Worm (Caenorhabditis elegans): Measurements from ENCODE around the gene nhx-2.

nhx-2 gene

DNA sequence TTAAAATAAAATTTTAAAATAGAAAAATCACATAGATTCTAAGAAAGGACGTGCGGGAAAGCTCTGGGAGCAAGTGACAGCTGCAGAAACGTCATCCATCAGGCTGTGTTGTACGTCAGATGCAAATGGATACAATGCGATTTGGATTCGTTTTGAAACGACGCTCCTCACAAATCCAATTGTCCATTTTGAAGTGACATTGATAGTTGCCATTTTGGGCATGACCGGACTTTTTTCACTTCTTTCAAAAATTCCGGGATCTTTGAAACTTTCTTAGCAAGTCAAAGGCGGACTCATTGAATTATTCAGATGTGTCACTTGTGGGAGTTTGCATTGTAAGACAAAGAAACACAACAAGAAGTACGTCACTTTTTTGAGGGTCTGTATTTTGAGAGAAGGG, 25.3 kb upstream of the nhx-2 start:
- TF ChIP-seq ceh-58 (GFP tag; IDR thresholded peaks at IDR 0.05) (no peak), unc-130 (GFP tag; optimal IDR thresholded peaks at IDR 0.05) (no peak), Y53F4B.3 (GFP tag; IDR thresholded peaks at IDR 0.05) (no peak), nfya-1 (tag; optimal IDR thresholded peaks at IDR 0.05; ENCODE audit: borderline replicate concordance, insufficient read depth) (no peak), hmg-20 (GFP tag; IDR thresholded peaks at IDR 0.05) (no peak), lin-35 (GFP tag; optimal IDR thresholded peaks at IDR 0.05) (no peak), C06A6.2 (GFP tag; conservative IDR thresholded peaks at IDR 0.05) (no peak), K11D2.4 (GFP tag; IDR thresholded peaks at IDR 0.05) (no peak), rec-8 (tag; optimal IDR thresholded peaks at IDR 0.05) (no peak), snpc-1.3 (tag; optimal IDR thresholded peaks at IDR 0.05; ENCODE audit: insufficient read depth) (no peak), nhr-120 (GFP tag; IDR thresholded peaks at IDR 0.05) (no peak)

DNA sequence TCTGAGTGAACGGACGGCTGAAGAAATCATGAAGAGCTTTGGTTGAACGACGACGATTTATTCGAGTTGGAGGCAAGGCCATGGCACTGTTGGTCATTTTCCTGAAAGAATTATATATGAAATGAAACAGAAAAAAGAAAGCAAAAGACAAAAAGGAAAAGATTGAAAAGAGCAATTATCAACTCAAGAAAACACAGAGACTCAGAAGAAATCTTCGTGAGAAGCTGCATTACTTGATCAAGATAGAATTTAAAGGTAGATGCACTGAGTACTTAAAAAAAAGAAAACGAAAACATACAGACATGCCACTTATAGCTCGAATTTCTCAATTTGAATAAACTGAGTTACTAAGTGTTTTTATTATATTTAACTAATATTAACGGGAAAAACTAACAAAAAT, 24.7 kb upstream of the nhx-2 start, which contains the start of gene cpna-5:
Gene cpna-5, minus strand, starts transcription at position 101 of the 400 bp plus-strand sequence.
- no peak for TF ChIP-seq ztf-26 (tag; optimal IDR thresholded peaks at IDR 0.05)
- TF ChIP-seq K12H6.12 (tag; optimal IDR thresholded peaks at IDR 0.05): no peak

DNA sequence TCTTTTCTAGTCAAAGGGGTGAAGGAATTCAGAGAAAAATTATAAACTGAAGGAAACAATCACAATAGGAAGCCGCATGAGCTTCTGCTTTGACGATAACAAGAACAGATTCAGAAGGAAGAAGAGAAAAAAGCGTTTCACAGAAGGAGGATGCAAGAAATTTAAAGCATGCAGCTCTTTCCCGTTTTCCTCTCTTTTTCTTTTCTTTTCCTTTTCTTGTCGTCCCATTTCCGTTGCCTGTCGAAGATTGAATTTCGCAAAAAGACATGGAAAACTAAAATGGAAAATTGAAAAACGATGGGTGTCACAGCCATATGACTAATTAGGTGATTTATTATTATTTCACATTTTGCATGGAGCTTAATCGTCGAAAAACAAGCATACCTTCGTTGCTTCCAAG, 22.4 kb upstream of the nhx-2 start:
- TF ChIP-seq F33H1.4 (GFP tag; IDR thresholded peaks at IDR 0.05) (no peak), F49E8.2 (tag; optimal IDR thresholded peaks at IDR 0.05; ENCODE audit: insufficient read depth) (no peak), B0035.1 (tag; optimal IDR thresholded peaks at IDR 0.05) (no peak), B0336.3 (GFP tag; IDR thresholded peaks at IDR 0.05) (no peak), nhr-179 (tag; optimal IDR thresholded peaks at IDR 0.05) (no peak), attf-3 (GFP tag; conservative IDR thresholded peaks at IDR 0.05) (no peak), F39B2.1 (GFP tag; IDR thresholded peaks at IDR 0.05) (no peak), nhr-80 (tag; optimal IDR thresholded peaks at IDR 0.05) (no peak), lsl-1 (GFP tag; optimal IDR thresholded peaks at IDR 0.05) (no peak), ccch-3 (GFP tag; optimal IDR thresholded peaks at IDR 0.05) (no peak), K12H6.12 (tag; optimal IDR thresholded peaks at IDR 0.05) (no peak), ceh-79 (tag; optimal IDR thresholded peaks at IDR 0.05) (no peak), F37B4.10 (GFP tag; IDR thresholded peaks at IDR 0.05) (no peak), T07F8.4 (tag; optimal IDR thresholded peaks at IDR 0.05) (no peak), attf-6 (GFP tag; IDR thresholded peaks at IDR 0.05) (no peak), unc-130 (GFP tag; optimal IDR thresholded peaks at IDR 0.05) (no peak), mcd-1 (GFP tag; IDR thresholded peaks at IDR 0.05) (no peak), let-526 (GFP tag; IDR thresholded peaks at IDR 0.05) (no peak)

DNA sequence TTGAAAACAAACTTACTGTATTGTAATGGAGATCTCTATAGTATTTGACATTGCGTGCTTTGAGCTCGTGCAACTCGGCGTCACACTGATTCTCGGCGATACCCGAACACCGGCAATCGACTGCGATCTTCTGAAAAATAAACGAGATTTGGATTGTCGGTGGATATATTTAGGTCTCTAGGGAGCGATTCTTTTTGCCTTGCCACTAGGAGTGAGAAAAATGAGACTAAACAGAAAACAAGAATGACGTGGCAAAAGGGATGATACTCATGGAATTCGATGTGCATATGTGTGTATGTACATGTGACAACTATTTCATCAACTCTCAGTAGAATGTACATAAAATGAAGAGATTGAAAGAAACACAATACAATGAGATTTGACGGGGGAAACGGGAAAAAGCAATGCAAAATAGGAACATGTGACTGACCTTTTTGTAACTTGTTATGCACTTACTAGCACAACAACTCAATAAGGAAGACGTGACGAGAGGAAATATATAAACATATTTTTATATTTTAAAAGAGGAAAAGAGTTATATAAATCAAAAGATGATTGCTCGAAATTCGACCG, 20.9 kb upstream of the nhx-2 start:
- TF ChIP-seq lin-35 (GFP tag; optimal IDR thresholded peaks at IDR 0.05): peak in 1 of 3 experiments; percentile 26
- no peak for TF ChIP-seq K11D2.4 (GFP tag; IDR thresholded peaks at IDR 0.05)
- no peak for TF ChIP-seq ztf-25 (GFP tag; IDR thresholded peaks at IDR 0.05)
- TF ChIP-seq nfya-1 (tag; optimal IDR thresholded peaks at IDR 0.05; ENCODE audit: borderline replicate concordance, insufficient read depth): no peak
- no peak for TF ChIP-seq ets-4 (GFP tag; optimal IDR thresholded peaks at IDR 0.05)
- no peak for TF ChIP-seq mcd-1 (GFP tag; IDR thresholded peaks at IDR 0.05)
- no peak for TF ChIP-seq cebp-1 (GFP tag; IDR thresholded peaks at IDR 0.05)
- peak; percentile 45 for TF ChIP-seq cebp-1 (tag; optimal IDR thresholded peaks at IDR 0.05)
